Fruit fly (Drosophila melanogaster): ENCODE results near the gene laza.
A peak's percentile ranks its signal among the peaks of the same experiment; 100 is the strongest.

Gene laza

DNA sequence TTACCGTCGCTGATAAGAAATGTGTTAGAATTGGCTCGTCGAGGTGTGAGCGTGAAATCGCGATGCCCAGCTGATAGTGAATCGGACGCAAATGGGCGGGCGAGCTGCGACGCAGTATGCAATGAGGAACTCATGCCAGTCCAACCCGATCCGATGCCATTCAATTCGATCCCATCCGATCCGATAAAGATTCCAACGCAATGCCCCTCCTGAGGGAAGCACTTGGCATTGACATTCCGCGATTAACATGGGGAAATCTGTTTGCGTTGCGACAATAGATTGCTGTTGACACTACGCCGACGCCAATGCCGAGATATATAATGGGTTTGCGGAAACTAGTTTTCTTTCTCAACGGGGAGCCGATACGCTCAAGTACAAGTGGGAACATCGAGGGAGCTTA, 2.5 kb upstream of the laza start:
- TF ChIP-seq psq (GFP tag; optimal IDR thresholded peaks at IDR 0.05) (no peak), OdsH (GFP tag; optimal IDR thresholded peaks at IDR 0.05) (no peak), tai (GFP tag; optimal IDR thresholded peaks at IDR 0.05) (no peak), GATAd (GFP tag; optimal IDR thresholded peaks at IDR 0.05) (no peak), Hr78 (GFP tag; optimal IDR thresholded peaks at IDR 0.05) (no peak), CG9705 (GFP tag; optimal IDR thresholded peaks at IDR 0.05) (no peak), lola (GFP tag; optimal IDR thresholded peaks at IDR 0.05) (no peak), Sp1 (GFP tag; optimal IDR thresholded peaks at IDR 0.05) (no peak), Hr83 (GFP tag; optimal IDR thresholded peaks at IDR 0.05; ENCODE audit: poor library complexity, severe bottlenecking) (no peak), Myc (optimal IDR thresholded peaks at IDR 0.05) (no peak)

DNA sequence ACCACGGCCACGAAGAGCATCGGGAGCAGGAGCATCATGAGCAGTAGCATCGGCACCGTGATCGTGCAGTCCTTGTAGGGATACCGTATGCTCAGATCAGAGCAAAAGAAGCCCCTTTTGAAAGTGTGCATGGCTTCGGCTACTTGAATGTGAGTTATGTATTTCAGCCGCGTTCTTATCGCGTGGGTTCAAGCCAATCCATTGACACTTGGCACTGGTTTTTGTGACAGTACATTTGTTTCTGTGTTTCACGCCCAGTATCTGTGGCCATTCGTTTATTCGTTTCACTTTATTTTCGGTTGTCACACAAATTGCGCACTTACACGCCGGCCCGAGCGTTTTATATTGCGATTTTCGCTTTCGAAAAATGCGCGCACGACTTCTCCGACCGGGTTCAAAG, 503 bp downstream of the laza start:
- no peak for TF ChIP-seq HLH106 (tag; optimal IDR thresholded peaks at IDR 0.05)
- no peak for TF ChIP-seq CG32264 (GFP tag; optimal IDR thresholded peaks at IDR 0.05)
- no peak for TF ChIP-seq fru (GFP tag; optimal IDR thresholded peaks at IDR 0.05)
- no peak for TF ChIP-seq rgr (GFP tag; optimal IDR thresholded peaks at IDR 0.05)
- no peak for TF ChIP-seq usp (GFP tag; optimal IDR thresholded peaks at IDR 0.05)
- TF ChIP-seq Jra (GFP tag; optimal IDR thresholded peaks at IDR 0.05), result no peak
- TF ChIP-seq Dif (GFP tag; optimal IDR thresholded peaks at IDR 0.05; ENCODE audit: partially characterized antibody), result no peak
- no peak for TF ChIP-seq dl (GFP tag; optimal IDR thresholded peaks at IDR 0.05; ENCODE audit: insufficient read depth in 1 of 2, partially characterized antibody in 2 of 2)

DNA sequence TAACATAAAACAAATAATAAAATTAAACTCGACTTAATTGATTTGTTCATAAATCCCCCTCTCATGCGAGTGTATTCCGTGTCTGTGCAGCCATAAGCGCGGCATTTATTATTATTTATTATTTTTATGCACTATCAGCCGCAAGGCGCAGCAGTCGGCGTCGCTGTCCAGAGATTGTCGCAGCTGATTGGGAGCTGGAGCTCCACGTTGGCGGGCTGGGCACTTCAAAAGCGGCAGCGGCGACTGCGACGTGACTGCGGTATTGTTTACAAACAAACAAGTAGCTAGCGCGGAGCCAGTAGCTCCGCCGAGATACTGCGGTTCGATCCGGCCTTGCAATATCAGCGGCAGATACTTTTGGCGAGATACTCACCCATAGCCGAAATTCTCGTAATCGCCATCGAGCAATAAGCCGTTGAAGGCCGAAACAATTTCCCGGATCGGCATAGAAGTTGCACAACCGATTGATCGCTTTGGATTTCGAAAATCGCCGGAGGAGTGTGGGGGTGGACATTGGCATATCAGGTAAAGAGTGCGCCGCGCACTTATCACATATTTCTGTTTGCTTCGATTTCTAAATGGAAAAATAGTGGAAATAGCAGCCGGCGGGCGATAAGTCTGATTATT, 1.9 kb downstream of the laza start:
- no peak for TF ChIP-seq sv (GFP tag; optimal IDR thresholded peaks at IDR 0.05)
- TF ChIP-seq lola (GFP tag; optimal IDR thresholded peaks at IDR 0.05), result no peak
- TF ChIP-seq tai (GFP tag; optimal IDR thresholded peaks at IDR 0.05), result no peak
- TF ChIP-seq dl (GFP tag; optimal IDR thresholded peaks at IDR 0.05; ENCODE audit: insufficient read depth in 1 of 2, partially characterized antibody in 2 of 2), result no peak
- no peak for TF ChIP-seq Hr83 (GFP tag; optimal IDR thresholded peaks at IDR 0.05; ENCODE audit: poor library complexity, severe bottlenecking)
- TF ChIP-seq sage (GFP tag; optimal IDR thresholded peaks at IDR 0.05), result no peak
- TF ChIP-seq CG32264 (GFP tag; optimal IDR thresholded peaks at IDR 0.05), result no peak
- no peak for TF ChIP-seq GATAd (GFP tag; optimal IDR thresholded peaks at IDR 0.05)
- TF ChIP-seq Hr78 (GFP tag; optimal IDR thresholded peaks at IDR 0.05), result no peak
- no peak for TF ChIP-seq fru (GFP tag; optimal IDR thresholded peaks at IDR 0.05)
- no peak for TF ChIP-seq CrebA (GFP tag; optimal IDR thresholded peaks at IDR 0.05; ENCODE audit: borderline replicate concordance)
- TF ChIP-seq usp (GFP tag; optimal IDR thresholded peaks at IDR 0.05), result no peak
- no peak for TF ChIP-seq brk (GFP tag; optimal IDR thresholded peaks at IDR 0.05)
- no peak for TF ChIP-seq Jra (GFP tag; optimal IDR thresholded peaks at IDR 0.05)
- no peak for TF ChIP-seq OdsH (GFP tag; optimal IDR thresholded peaks at IDR 0.05)
- no peak for TF ChIP-seq h (GFP tag; optimal IDR thresholded peaks at IDR 0.05)

DNA sequence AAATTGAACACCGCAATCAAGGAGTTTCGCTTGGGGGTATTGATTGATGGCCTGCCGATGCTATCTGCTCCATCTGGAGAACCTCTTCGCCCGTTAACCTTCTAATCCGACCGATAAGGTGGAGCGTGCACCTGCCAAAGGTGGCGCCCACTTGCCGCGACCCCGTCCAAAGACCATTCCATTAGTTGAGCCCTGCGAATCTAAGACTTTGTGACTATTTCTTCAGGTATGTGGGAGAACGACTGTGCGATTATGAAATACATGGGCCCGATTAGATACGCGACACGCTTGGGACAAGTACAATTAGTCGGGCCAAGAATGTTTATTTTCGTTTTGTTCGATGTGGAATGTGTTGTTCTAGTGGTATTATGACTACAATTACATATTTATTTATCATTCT, 2.7 kb downstream of the laza start:
- TF ChIP-seq CG32264 (GFP tag; optimal IDR thresholded peaks at IDR 0.05) (no peak), foxo (GFP tag; optimal IDR thresholded peaks at IDR 0.05) (no peak), woc (GFP tag; optimal IDR thresholded peaks at IDR 0.05) (no peak), usp (GFP tag; optimal IDR thresholded peaks at IDR 0.05) (no peak), CrebA (GFP tag; optimal IDR thresholded peaks at IDR 0.05; ENCODE audit: borderline replicate concordance) (no peak)

DNA sequence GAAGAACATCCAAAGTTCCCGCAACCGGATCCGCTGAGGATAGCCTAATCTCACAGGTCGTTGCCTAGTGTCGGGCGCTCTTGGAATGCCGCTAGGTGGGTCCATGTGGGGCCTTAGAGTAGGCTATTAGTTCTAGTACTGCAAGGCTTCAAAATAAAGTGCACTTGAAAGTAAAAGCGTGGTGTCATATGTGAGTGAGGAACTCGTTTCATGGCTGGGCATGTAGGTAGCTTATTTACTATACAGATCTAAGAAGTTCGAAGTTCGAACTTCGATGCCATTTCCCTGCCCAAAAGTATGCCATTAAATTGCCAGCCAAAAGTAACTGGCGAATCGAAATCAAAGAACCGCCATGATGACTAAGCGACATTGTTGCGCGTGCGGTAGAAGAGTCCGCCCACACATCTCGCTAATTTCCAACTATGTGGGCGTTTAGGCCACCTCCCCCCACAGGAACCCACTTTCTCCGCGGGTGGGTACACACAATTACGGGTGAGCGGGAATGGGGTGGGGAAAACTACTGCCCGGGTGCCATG, 4.9 kb downstream of the laza start:
- TF ChIP-seq lola (GFP tag; optimal IDR thresholded peaks at IDR 0.05), result peak; percentile 38
- peak; percentile 90 for TF ChIP-seq N (GFP tag; optimal IDR thresholded peaks at IDR 0.05)
- TF ChIP-seq Hr78 (GFP tag; optimal IDR thresholded peaks at IDR 0.05), result peak; percentile 31
- TF ChIP-seq Myc (optimal IDR thresholded peaks at IDR 0.05), result peak; percentile 95
- no peak for TF ChIP-seq rgr (GFP tag; optimal IDR thresholded peaks at IDR 0.05)
- no peak for TF ChIP-seq jim (GFP tag; optimal IDR thresholded peaks at IDR 0.05)

DNA sequence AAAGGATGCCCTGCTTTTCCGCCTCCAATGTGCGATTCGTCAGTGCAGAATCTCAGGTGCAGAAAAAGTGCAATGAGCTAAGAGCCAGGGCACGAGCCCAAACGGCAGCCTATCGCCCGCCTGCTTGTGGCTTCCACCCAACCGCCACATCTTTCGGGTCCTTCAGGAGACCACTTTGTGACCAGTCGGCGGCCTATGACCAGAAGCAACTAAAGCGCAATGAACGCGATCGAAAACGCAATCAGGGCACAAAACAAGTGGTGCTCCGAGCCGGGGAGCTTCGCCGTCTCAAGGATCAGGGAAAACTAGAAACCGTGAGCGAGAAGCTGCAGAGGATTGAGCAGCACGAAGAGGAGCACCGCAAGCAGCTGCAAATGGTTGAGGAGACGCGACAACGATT, 6.6 kb downstream of the laza start, which contains the start of gene CG11449:
CG11449 (plus strand) TSS at position 6 of the 400 bp plus-strand sequence.
- TF ChIP-seq tai (GFP tag; optimal IDR thresholded peaks at IDR 0.05), result no peak
- no peak for TF ChIP-seq Myc (optimal IDR thresholded peaks at IDR 0.05)
